Fruit fly (Drosophila melanogaster) whole organism, pupa: ENCODE data around the gene Nepl7.

ENCODE experiments used
- CG10348 ChIP-seq: fragments of 200-800 bp; sonication (Bioruptor generic); IDR thresholded peaks from 2 replicates; pipeline ENCODE4 v1.3.6; 2022; ENCODE audit warnings: missing biosample characterization, missing genetic modification characterization
- CG12605 ChIP-seq: fragments of 200-800 bp; sonication (Bioruptor generic); IDR thresholded peaks from 2 replicates; pipeline ENCODE4 v1.3.6; 2022; ENCODE audit warnings: missing biosample characterization, missing genetic modification characterization
- CG32121 ChIP-seq: fragments of 200-800 bp; sonication (Bioruptor generic); IDR thresholded peaks from 2 replicates; pipeline ENCODE4 v1.3.6; 2022; ENCODE audit warnings: missing biosample characterization, missing genetic modification characterization
- CG34367 ChIP-seq: fragments of 200-800 bp; sonication (Bioruptor generic); optimal IDR thresholded peaks from 2 replicates; lab custom pipeline; 2018; ENCODE audit warnings: missing biosample characterization, mild to moderate bottlenecking, missing genetic modification characterization
- CG4496 ChIP-seq: fragments of 200-800 bp; sonication (Bioruptor generic); IDR thresholded peaks from 3 replicates; pipeline ENCODE4 v1.3.6; 2022; ENCODE audit warnings: missing biosample characterization, missing genetic modification characterization
- CG8159 ChIP-seq: fragments of 200-800 bp; sonication (Bioruptor generic); optimal IDR thresholded peaks from 3 replicates; lab custom pipeline; 2018; ENCODE audit warnings: missing biosample characterization, mild to moderate bottlenecking, missing genetic modification characterization, moderate library complexity
- D1 ChIP-seq: fragments of 200-800 bp; sonication (Bioruptor generic); optimal IDR thresholded peaks from 2 replicates; lab custom pipeline; 2018; ENCODE audit warnings: missing biosample characterization, mild to moderate bottlenecking, missing genetic modification characterization, moderate library complexity
- EcR ChIP-seq: fragments of 200-800 bp; sonication (Bioruptor generic); optimal IDR thresholded peaks from 3 replicates; lab custom pipeline; 2019; ENCODE audit warnings: missing biosample characterization, missing genetic modification characterization, mild to moderate bottlenecking, moderate library complexity, missing genetic modification reagents
- Ets98B ChIP-seq: fragments of 200-800 bp; sonication (Bioruptor generic); IDR thresholded peaks from 2 replicates; pipeline ENCODE4 v1.3.6; 2022; ENCODE audit warnings: missing biosample characterization, missing genetic modification characterization
- Snoo ChIP-seq: fragments of 200-800 bp; sonication (Bioruptor generic); optimal IDR thresholded peaks from 3 replicates; lab custom pipeline; 2017; ENCODE audit warnings: missing biosample characterization, mild to moderate bottlenecking, missing genetic modification characterization, inconsistent platforms
- fd96Ca ChIP-seq: fragments of 200-800 bp; sonication (Bioruptor generic); IDR thresholded peaks from 3 replicates; pipeline ENCODE4 v1.3.6; 2022; ENCODE audit warnings: missing biosample characterization, missing genetic modification characterization

DNA sequence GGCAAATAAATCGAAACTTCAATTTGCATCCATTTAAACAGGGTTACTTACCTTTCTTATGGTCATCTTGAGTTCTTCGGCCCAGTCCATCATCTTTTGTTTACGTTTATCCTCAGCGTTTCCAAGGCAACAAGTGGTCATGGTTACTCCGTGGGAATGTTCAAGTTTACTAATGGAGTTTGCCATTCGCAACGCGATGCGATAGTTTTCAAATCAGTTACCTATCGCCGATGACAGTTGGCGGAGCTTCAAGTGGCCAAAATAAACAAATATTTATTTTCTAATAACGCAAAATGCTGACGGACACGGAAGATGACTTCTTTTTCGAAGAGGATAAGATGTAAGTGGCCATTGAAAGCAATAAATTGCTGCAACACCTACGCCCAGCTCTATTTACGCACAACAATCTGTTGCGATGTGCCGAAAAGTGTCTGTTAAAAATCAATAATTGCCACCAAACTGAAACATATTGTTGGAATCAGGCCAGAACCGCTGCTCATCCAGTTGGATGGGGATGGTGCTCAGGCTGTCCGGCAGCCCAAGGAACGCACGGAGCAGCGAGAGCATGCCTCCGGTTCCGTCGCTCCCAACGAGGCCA, 25.4 kb upstream of the Nepl7 start, which contains the start of the genes IFT43 and PICK1:
- TF ChIP-seq EcR (GFP tag; lab: Kevin White, UChicago), result no peak
- TF ChIP-seq CG12605 (GFP tag; lab: Robert Waterston, UW), result peak; percentile 71
- TF ChIP-seq fd96Ca (GFP tag; lab: Robert Waterston, UW), result 0 out of 3 replicates have a peak, but pooled peaks have one; percentile 30
- TF ChIP-seq CG32121 (GFP tag; lab: Robert Waterston, UW), result no peak
- no peak for TF ChIP-seq Ets98B (GFP tag; lab: Robert Waterston, UW)
- TF ChIP-seq CG4496 (GFP tag; lab: Robert Waterston, UW), result no peak
- TF ChIP-seq Snoo (tag; lab: Kevin White, UChicago), result no peak
- TF ChIP-seq D1, result no peak
- TF ChIP-seq CG10348, result no peak
- TF ChIP-seq CG34367 (tag; lab: Kevin White, UChicago), result no peak
- TF ChIP-seq CG8159 (tag; lab: Kevin White, UChicago), result no peak
